Worm (Caenorhabditis elegans) whole organism, late embryonic: ENCODE results near the gene srh-37.

Experiments used
- F13H6.1 ChIP-seq: sonication (generic microtip); optimal IDR thresholded peaks from 2 replicates; lab custom pipeline; 2016; ENCODE audit warnings: missing genetic modification characterization, missing compliant biosample characterization
- K09A11.1 ChIP-seq: sonication (generic microtip); optimal IDR thresholded peaks from 2 replicates; lab custom pipeline; 2017; ENCODE audit warnings: antibody characterized with exemption, mild to moderate bottlenecking, missing genetic modification characterization, missing compliant biosample characterization; ENCODE audit not compliant: insufficient read depth
- T23F11.4 ChIP-seq: fragments of 200-800 bp; sonication (Bioruptor generic); optimal IDR thresholded peaks from 2 replicates; lab custom pipeline; 2018; ENCODE audit warnings: mild to moderate bottlenecking, missing genetic modification characterization, missing compliant biosample characterization
- Y22D7AL.16 ChIP-seq: sonication (generic microtip); optimal IDR thresholded peaks from 2 replicates; lab custom pipeline; 2016; ENCODE audit warnings: missing genetic modification characterization, missing compliant biosample characterization
- ama-1 ChIP-seq: fragments of 150-350 bp; optimal IDR thresholded peaks from 2 replicates; lab custom pipeline; 2014
- ceh-14 ChIP-seq: sonication (generic microtip); optimal IDR thresholded peaks from 2 replicates; lab custom pipeline; 2016; ENCODE audit warnings: missing genotype, missing genetic modification characterization, missing compliant biosample characterization
- ceh-19 ChIP-seq: fragments of 200-800 bp; sonication (Bioruptor generic); optimal IDR thresholded peaks from 2 replicates; lab custom pipeline; 2018; ENCODE audit warnings: mild to moderate bottlenecking, missing genetic modification characterization, missing compliant biosample characterization
- ceh-22 ChIP-seq: sonication (generic microtip); optimal IDR thresholded peaks from 2 replicates; lab custom pipeline; 2017; ENCODE audit warnings: missing biosample characterization, missing genetic modification characterization
- ceh-24 ChIP-seq: sonication (generic microtip); optimal IDR thresholded peaks from 2 replicates; lab custom pipeline; 2016; ENCODE audit warnings: mild to moderate bottlenecking, missing genetic modification characterization, missing compliant biosample characterization
- ceh-30 ChIP-seq: fragments of 150-350 bp; optimal IDR thresholded peaks from 2 replicates; lab custom pipeline; 2014; ENCODE audit warnings: missing biosample characterization, missing genetic modification characterization
- ceh-34 ChIP-seq: sonication (generic microtip); optimal IDR thresholded peaks from 2 replicates; lab custom pipeline; 2016; ENCODE audit warnings: mild to moderate bottlenecking, missing genetic modification characterization, missing compliant biosample characterization
- ceh-45 ChIP-seq: fragments of 200-800 bp; sonication (Bioruptor generic); IDR thresholded peaks from 2 replicates; pipeline ENCODE4 v1.3.6; 2022; ENCODE audit warnings: missing genetic modification reagents, missing genetic modification characterization, missing compliant biosample characterization
- che-1 ChIP-seq: sonication (generic microtip); optimal IDR thresholded peaks from 2 replicates; lab custom pipeline; 2016; ENCODE audit warnings: mild to moderate bottlenecking, missing genetic modification characterization, missing compliant biosample characterization
- dmd-4 ChIP-seq: sonication (generic microtip); optimal IDR thresholded peaks from 2 replicates; lab custom pipeline; 2016; ENCODE audit warnings: borderline replicate concordance, missing genetic modification characterization, missing compliant biosample characterization
- elt-4 ChIP-seq: sonication (generic microtip); optimal IDR thresholded peaks from 2 replicates; lab custom pipeline; 2016; ENCODE audit warnings: missing genetic modification characterization, missing compliant biosample characterization
- fkh-6 ChIP-seq: sonication (generic microtip); optimal IDR thresholded peaks from 2 replicates; lab custom pipeline; 2016; ENCODE audit warnings: missing genetic modification characterization, missing compliant biosample characterization
- hlh-13 ChIP-seq: fragments of 200-800 bp; sonication (Bioruptor generic); optimal IDR thresholded peaks from 2 replicates; lab custom pipeline; 2018; ENCODE audit warnings: mild to moderate bottlenecking, missing genetic modification characterization, missing compliant biosample characterization
- hlh-15 ChIP-seq: sonication (generic microtip); optimal IDR thresholded peaks from 2 replicates; lab custom pipeline; 2016; ENCODE audit warnings: missing genetic modification characterization, missing compliant biosample characterization
- hlh-30 ChIP-seq: sonication (generic microtip); optimal IDR thresholded peaks from 2 replicates; lab custom pipeline; 2017; ENCODE audit warnings: antibody characterized with exemption, missing genetic modification characterization, missing compliant biosample characterization; ENCODE audit not compliant: insufficient read depth
- hlh-6 ChIP-seq: sonication (generic microtip); optimal IDR thresholded peaks from 2 replicates; lab custom pipeline; 2016; ENCODE audit warnings: missing genotype, missing genetic modification characterization, missing compliant biosample characterization
- mec-3 ChIP-seq: sonication (generic microtip); optimal IDR thresholded peaks from 2 replicates; lab custom pipeline; 2016; ENCODE audit warnings: borderline replicate concordance, missing genetic modification characterization, missing compliant biosample characterization
- nfya-1 ChIP-seq: sonication (generic microtip); optimal IDR thresholded peaks from 2 replicates; lab custom pipeline; 2017; ENCODE audit warnings: missing genetic modification characterization, mild to moderate bottlenecking, missing compliant biosample characterization, antibody characterized with exemption, moderate library complexity
- npax-4 ChIP-seq: sonication (generic microtip); optimal IDR thresholded peaks from 2 replicates; lab custom pipeline; 2016; ENCODE audit warnings: missing genetic modification characterization, missing compliant biosample characterization
- pag-3 ChIP-seq: sonication (generic microtip); optimal IDR thresholded peaks from 2 replicates; lab custom pipeline; 2016; ENCODE audit warnings: missing compliant biosample characterization, missing genetic modification characterization, borderline replicate concordance
- pat-9 ChIP-seq: fragments of 200-800 bp; sonication (Bioruptor generic); optimal IDR thresholded peaks from 2 replicates; lab custom pipeline; 2018; ENCODE audit warnings: mild to moderate bottlenecking, missing genetic modification characterization, moderate library complexity, missing compliant biosample characterization
- pha-2 ChIP-seq: sonication (generic microtip); optimal IDR thresholded peaks from 2 replicates; lab custom pipeline; 2017; ENCODE audit warnings: mild to moderate bottlenecking, missing genetic modification characterization, missing compliant biosample characterization
- pha-4 ChIP-seq: fragments of 150-350 bp; optimal IDR thresholded peaks from 2 replicates; lab custom pipeline; 2018; ENCODE audit warnings: missing biosample characterization, missing genetic modification reagents, missing genetic modification characterization
- pqm-1 ChIP-seq: sonication (generic microtip); optimal IDR thresholded peaks from 2 replicates; lab custom pipeline; 2016; ENCODE audit warnings: missing genetic modification characterization, missing compliant biosample characterization
- pros-1 ChIP-seq: fragments of 150-350 bp; optimal IDR thresholded peaks from 2 replicates; lab custom pipeline; 2014; ENCODE audit warnings: missing biosample characterization, missing genetic modification reagents, missing genetic modification characterization
- rnt-1 ChIP-seq: sonication (generic microtip); optimal IDR thresholded peaks from 2 replicates; lab custom pipeline; 2016; ENCODE audit warnings: missing genetic modification characterization, missing compliant biosample characterization
- sox-4 ChIP-seq: sonication (generic microtip); optimal IDR thresholded peaks from 2 replicates; lab custom pipeline; 2017; ENCODE audit warnings: mild to moderate bottlenecking, missing genetic modification characterization, inconsistent platforms, missing compliant biosample characterization
- syd-9 ChIP-seq: sonication (generic microtip); optimal IDR thresholded peaks from 2 replicates; lab custom pipeline; 2016; ENCODE audit warnings: mild to moderate bottlenecking, missing genetic modification characterization, moderate library complexity, missing compliant biosample characterization
- tbx-2 ChIP-seq: sonication (generic microtip); optimal IDR thresholded peaks from 2 replicates; lab custom pipeline; 2016; ENCODE audit warnings: missing genetic modification characterization, missing compliant biosample characterization
- ttx-3 ChIP-seq: sonication (generic microtip); optimal IDR thresholded peaks from 2 replicates; lab custom pipeline; 2016; ENCODE audit warnings: missing genetic modification reagents, missing genetic modification characterization, missing compliant biosample characterization
- unc-42 ChIP-seq: sonication (generic microtip); optimal IDR thresholded peaks from 2 replicates; lab custom pipeline; 2016; ENCODE audit warnings: missing genotype, missing genetic modification characterization, missing compliant biosample characterization
- ztf-16 ChIP-seq: sonication (generic microtip); optimal IDR thresholded peaks from 2 replicates; lab custom pipeline; 2017; ENCODE audit warnings: missing genetic modification characterization, missing compliant biosample characterization

srh-37 gene

ce11 chrV:512420-512819 lies at the start of gene srh-37:
Gene srh-37 (minus strand): TSS chrV:512520.
- TF ChIP-seq ceh-24 (no peak), sox-4 (no peak), ceh-19 (no peak), mec-3 (tag; lab: Kevin White, UChicago) (no peak), tbx-2 (no peak), hlh-6 (tag; lab: Kevin White, UChicago) (no peak), pat-9 (tag; lab: Kevin White, UChicago) (no peak), fkh-6 (tag; lab: Kevin White, UChicago) (no peak)
- TF ChIP-seq, all 69 proteins: peak for 0

ce11 chrV:559940-560339 lies 47.6 kb upstream of the srh-37 start, which contains the start of gene srx-7:
Gene srx-7 (plus strand): TSS chrV:560195.
- TF ChIP-seq syd-9 (tag; lab: Kevin White, UChicago) (no peak), pha-2 (tag; lab: Kevin White, UChicago) (no peak), mec-3 (tag; lab: Kevin White, UChicago) (no peak), ceh-22 (tag; lab: Kevin White, UChicago) (no peak), nfya-1 (tag; lab: Kevin White, UChicago) (no peak), dmd-4 (tag; lab: Kevin White, UChicago) (no peak), ceh-45 (GFP tag; lab: Robert Waterston, UW) (no peak)

- TF ChIP-seq ceh-34 (tag; lab: Kevin White, UChicago) (no peak), che-1 (tag; lab: Kevin White, UChicago) (no peak), Y22D7AL.16 (no peak), unc-42 (tag; lab: Kevin White, UChicago) (no peak), hlh-30 (tag; lab: Kevin White, UChicago) (no peak), dmd-4 (tag; lab: Kevin White, UChicago) (no peak), T23F11.4 (GFP tag; lab: Kevin White, UChicago) (no peak), ztf-16 (no peak), pqm-1 (tag; lab: Kevin White, UChicago) (no peak), elt-4 (no peak), pag-3 (tag; lab: Kevin White, UChicago) (no peak), K09A11.1 (tag; lab: Kevin White, UChicago) (no peak), npax-4 (tag; lab: Kevin White, UChicago) (no peak), rnt-1 (tag; lab: Kevin White, UChicago) (no peak), ama-1 (no peak)
Measured at ce11 chrV:556055-556454, 43.7 kb upstream of the srh-37 start, which contains the start of gene srx-8. Gene srx-8 (minus strand): TSS chrV:556155.

- no peak for TF ChIP-seq hlh-15 (tag; lab: Kevin White, UChicago)
- no peak for TF ChIP-seq ceh-14 (tag; lab: Kevin White, UChicago)
- TF ChIP-seq pros-1 (tag; lab: Kevin White, UChicago) = no peak
- no peak for TF ChIP-seq F13H6.1
- TF ChIP-seq K09A11.1 (tag; lab: Kevin White, UChicago) = no peak
- TF ChIP-seq pag-3 (tag; lab: Kevin White, UChicago) = no peak
- TF ChIP-seq che-1 (tag; lab: Kevin White, UChicago) = no peak
- TF ChIP-seq ttx-3 (tag; lab: Kevin White, UChicago) = no peak
- no peak for TF ChIP-seq Y22D7AL.16
- no peak for TF ChIP-seq ceh-24
- no peak for TF ChIP-seq pha-4
- TF ChIP-seq npax-4 (tag; lab: Kevin White, UChicago) = no peak
- no peak for TF ChIP-seq hlh-13 (GFP tag; lab: Kevin White, UChicago)
- TF ChIP-seq pha-2 (tag; lab: Kevin White, UChicago) = no peak
- TF ChIP-seq ceh-34 (tag; lab: Kevin White, UChicago) = no peak
- TF ChIP-seq ceh-30 (tag; lab: Kevin White, UChicago) = no peak
Measured at ce11 chrV:553067-553466, 40.7 kb upstream of the srh-37 start, which contains the start of gene C14C6.8. Gene C14C6.8 (minus strand): TSS chrV:553167.
